Worm (Caenorhabditis elegans) whole organism, L3 larva: ENCODE results near the gene srd-35.

Source experiments
- ama-1 ChIP-seq: fragments of 150-350 bp; optimal IDR thresholded peaks from 2 replicates; lab custom pipeline; 2018
- ceh-82 ChIP-seq: fragments of 150-350 bp; optimal IDR thresholded peaks from 2 replicates; lab custom pipeline; 2014; ENCODE audit warnings: missing biosample characterization, missing genetic modification characterization
- daf-12 ChIP-seq: fragments of 150-350 bp; optimal IDR thresholded peaks from 2 replicates; lab custom pipeline; 2014; ENCODE audit warnings: missing biosample characterization, missing genetic modification reagents, missing genetic modification characterization
- fkh-10 ChIP-seq: sonication (generic microtip); optimal IDR thresholded peaks from 2 replicates; lab custom pipeline; 2017; ENCODE audit warnings: missing biosample characterization, missing genetic modification reagents, missing genetic modification characterization
- lin-39 ChIP-seq: fragments of 150-350 bp; optimal IDR thresholded peaks from 2 replicates; lab custom pipeline; 2018; ENCODE audit warnings: missing biosample characterization, missing genetic modification reagents, missing genetic modification characterization
- mdl-1 ChIP-seq: fragments of 150-350 bp; optimal IDR thresholded peaks from 2 replicates; lab custom pipeline; 2014; ENCODE audit warnings: missing biosample characterization, missing genetic modification characterization
- nhr-11 ChIP-seq: fragments of 150-350 bp; optimal IDR thresholded peaks from 2 replicates; lab custom pipeline; 2014; ENCODE audit warnings: missing biosample characterization, missing genetic modification characterization
- nhr-76 ChIP-seq: fragments of 150-350 bp; sonication (generic microtip); optimal IDR thresholded peaks from 5 replicates; lab custom pipeline; 2014; ENCODE audit warnings: missing biosample characterization, missing genetic modification characterization
- nhr-77 ChIP-seq: fragments of 150-350 bp; optimal IDR thresholded peaks from 2 replicates; lab custom pipeline; 2014; ENCODE audit warnings: missing biosample characterization, missing genetic modification characterization
- sea-2 ChIP-seq: fragments of 150-350 bp; sonication (generic microtip); optimal IDR thresholded peaks from 4 replicates; lab custom pipeline; 2014; ENCODE audit warnings: missing biosample characterization, missing genetic modification reagents, missing genetic modification characterization
- snpc-4 ChIP-seq: fragments of 150-350 bp; optimal IDR thresholded peaks from 2 replicates; lab custom pipeline; 2014; ENCODE audit warnings: missing biosample characterization, missing genetic modification characterization
- ztf-11 ChIP-seq: fragments of 150-350 bp; optimal IDR thresholded peaks from 2 replicates; lab custom pipeline; 2014; ENCODE audit warnings: missing biosample characterization, missing genetic modification characterization

DNA sequence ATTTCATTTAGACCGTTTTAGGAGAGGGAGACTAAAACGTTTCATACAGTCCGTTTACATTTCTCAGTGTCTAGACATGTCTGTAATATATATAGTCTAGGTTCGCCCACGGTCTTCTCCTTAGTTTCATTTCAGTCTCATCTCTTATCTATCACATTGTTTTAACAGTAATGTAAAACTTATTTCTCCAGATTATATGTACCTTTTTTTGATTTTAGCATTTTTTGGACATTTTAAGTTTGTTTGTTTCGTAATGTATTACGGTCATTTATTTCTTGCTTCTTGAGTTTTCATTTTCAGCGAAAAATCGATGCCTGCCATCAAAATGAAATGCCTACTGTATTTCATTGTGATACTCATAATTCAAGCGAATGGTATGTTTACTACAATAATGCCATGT lies 49.7 kb downstream of the srd-35 start, which contains the start of gene F15B9.6:
- no peak for TF ChIP-seq ama-1
- TF ChIP-seq fkh-10, result no peak
- no peak for TF ChIP-seq snpc-4 (tag; lab: Kevin White, UChicago)
- no peak for TF ChIP-seq lin-39
- no peak for TF ChIP-seq nhr-11 (tag; lab: Kevin White, UChicago)
- TF ChIP-seq daf-12 (tag; lab: Kevin White, UChicago), result no peak
- TF ChIP-seq nhr-77, result no peak
- TF ChIP-seq ztf-11, result no peak
- no peak for TF ChIP-seq nhr-76
- TF ChIP-seq sea-2 (GFP tag; lab: Kevin White, UChicago), result no peak
- no peak for TF ChIP-seq ceh-82 (tag; lab: Kevin White, UChicago)
- TF ChIP-seq mdl-1 (tag; lab: Kevin White, UChicago), result no peak
